Fruit fly (Drosophila melanogaster) whole organism, embryonic: Measurements from ENCODE around the gene TotX.

Experiments used
- B-H2 ChIP-seq: fragments of 200-800 bp; sonication (Bioruptor generic); optimal IDR thresholded peaks from 2 replicates; lab custom pipeline; 2018; ENCODE audit warnings: missing biosample characterization, mild to moderate bottlenecking, missing genetic modification characterization
- CG11723 ChIP-seq: fragments of 200-800 bp; sonication (Bioruptor generic); optimal IDR thresholded peaks from 2 replicates; lab custom pipeline; 2017; ENCODE audit warnings: missing biosample characterization, mild to moderate bottlenecking, missing genetic modification characterization
- CG14710 ChIP-seq: fragments of 200-800 bp; sonication (Bioruptor generic); optimal IDR thresholded peaks from 3 replicates; lab custom pipeline; 2019; ENCODE audit warnings: missing biosample characterization, mild to moderate bottlenecking, missing genetic modification characterization, moderate library complexity
- CG17612 ChIP-seq: fragments of 200-800 bp; sonication (Bioruptor generic); IDR thresholded peaks from 2 replicates; pipeline ENCODE4 v1.3.6; 2022; ENCODE audit warnings: missing biosample characterization, missing genetic modification characterization
- CG17912 ChIP-seq: fragments of 200-800 bp; sonication (Bioruptor generic); optimal IDR thresholded peaks from 2 replicates; lab custom pipeline; 2018; ENCODE audit warnings: missing biosample characterization, mild to moderate bottlenecking, missing genetic modification characterization
- CG2120 ChIP-seq: fragments of 200-800 bp; sonication (Bioruptor generic); optimal IDR thresholded peaks from 3 replicates; lab custom pipeline; 2016; ENCODE audit warnings: missing biosample characterization, missing genetic modification characterization
- CG2202 ChIP-seq: fragments of 200-800 bp; sonication (Bioruptor generic); optimal IDR thresholded peaks from 2 replicates; lab custom pipeline; 2018; ENCODE audit warnings: missing biosample characterization, mild to moderate bottlenecking, missing genetic modification characterization
- CG7839 ChIP-seq: fragments of 200-800 bp; sonication (Bioruptor generic); optimal IDR thresholded peaks from 3 replicates; lab custom pipeline; 2018; ENCODE audit warnings: missing biosample characterization, mild to moderate bottlenecking, missing genetic modification characterization, moderate library complexity
- CG7963 ChIP-seq: fragments of 200-800 bp; sonication (Bioruptor generic); IDR thresholded peaks from 3 replicates; pipeline ENCODE4 v1.3.6; 2022; ENCODE audit warnings: missing biosample characterization, missing genetic modification characterization; ENCODE audit not compliant: partially characterized antibody
- CG8290 ChIP-seq, 3 experiments: fragments of 200-800 bp; sonication (Bioruptor generic); optimal IDR thresholded peaks; 2 replicates each; lab custom pipeline; 2016 to 2019; ENCODE audit warnings: missing biosample characterization in 3 of 3, missing genetic modification characterization in 3 of 3, mild to moderate bottlenecking in 2 of 3, moderate library complexity in 1 of 3
- CHES-1-like ChIP-seq: fragments of 200-800 bp; sonication (Bioruptor generic); optimal IDR thresholded peaks from 2 replicates; lab custom pipeline; 2016; ENCODE audit warnings: missing biosample characterization, missing genetic modification characterization
- D ChIP-seq, 2 experiments: fragments of 200-800 bp in 1 of 2; fragments of >200 bp in 1 of 2; sonication (Bioruptor generic) in 1 of 2; optimal IDR thresholded peaks; 2 replicates in 1 of 2; 3 replicates in 1 of 2; lab custom pipeline; 2017; ENCODE audit warnings: mild to moderate bottlenecking in 1 of 2, missing biosample characterization in 1 of 2, missing genetic modification characterization in 1 of 2, missing genetic modification reagents in 1 of 2
- Dbx ChIP-seq: fragments of 200-800 bp; sonication (Bioruptor generic); IDR thresholded peaks from 3 replicates; pipeline ENCODE4 v1.3.6; 2022; ENCODE audit warnings: missing biosample characterization, missing genetic modification characterization
- Dip3 ChIP-seq: fragments of 200-800 bp; sonication (Bioruptor generic); optimal IDR thresholded peaks from 3 replicates; lab custom pipeline; 2016; ENCODE audit warnings: missing biosample characterization, missing genetic modification characterization
- Dp ChIP-seq: fragments of 200-800 bp; sonication (Bioruptor generic); optimal IDR thresholded peaks from 2 replicates; lab custom pipeline; 2018; ENCODE audit warnings: missing biosample characterization, mild to moderate bottlenecking, missing genetic modification characterization, moderate library complexity
- Eip74EF ChIP-seq, 2 experiments: fragments of 200-800 bp in 1 of 2; fragments of >200 bp in 1 of 2; sonication (Bioruptor generic) in 1 of 2; optimal IDR thresholded peaks; 2 replicates each; lab custom pipeline; 2017 to 2019; ENCODE audit warnings: missing biosample characterization in 2 of 2, missing genetic modification characterization in 2 of 2, mild to moderate bottlenecking in 1 of 2, moderate library complexity in 1 of 2
- Ets65A ChIP-seq: fragments of 200-800 bp; sonication (Bioruptor generic); peaks from one replicate; lab custom pipeline; 2016; ENCODE audit warnings: missing biosample characterization, missing genetic modification characterization
- Fer1 ChIP-seq: fragments of 200-800 bp; sonication (Bioruptor generic); optimal IDR thresholded peaks from 2 replicates; lab custom pipeline; 2017; ENCODE audit warnings: missing biosample characterization, mild to moderate bottlenecking, missing genetic modification characterization
- HmgD ChIP-seq: fragments of 200-800 bp; sonication (Bioruptor generic); optimal IDR thresholded peaks from 3 replicates; lab custom pipeline; 2016; ENCODE audit warnings: missing biosample characterization, missing genetic modification characterization
- Hr39 ChIP-seq: fragments of >200 bp; optimal IDR thresholded peaks from 2 replicates; lab custom pipeline; 2017
- Nf-YA ChIP-seq: fragments of 200-800 bp; sonication (Bioruptor generic); IDR thresholded peaks from 2 replicates; pipeline ENCODE4 v1.3.6; 2022; ENCODE audit warnings: missing biosample characterization, missing genetic modification characterization
- Pdp1 ChIP-seq, 2 experiments: fragments of 200-800 bp; sonication (Bioruptor generic); optimal IDR thresholded peaks; 3 replicates each; lab custom pipeline; 2016; ENCODE audit warnings: missing biosample characterization in 2 of 2, missing genetic modification characterization in 2 of 2, mild to moderate bottlenecking in 1 of 2, moderate library complexity in 1 of 2
- Rfx ChIP-seq: fragments of 200-800 bp; sonication (Bioruptor generic); IDR thresholded peaks from 2 replicates; pipeline ENCODE4 v1.3.6; 2022; ENCODE audit warnings: missing biosample characterization, missing genetic modification characterization
- Usf ChIP-seq: fragments of 200-800 bp; sonication (Bioruptor generic); optimal IDR thresholded peaks from 2 replicates; lab custom pipeline; 2017; ENCODE audit warnings: missing genotype, missing biosample characterization, missing genetic modification characterization
- Xbp1 ChIP-seq: fragments of 200-800 bp; sonication (Bioruptor generic); optimal IDR thresholded peaks from 3 replicates; lab custom pipeline; 2016; ENCODE audit warnings: missing biosample characterization, mild to moderate bottlenecking, missing genetic modification characterization
- Xrp1 ChIP-seq: fragments of 200-800 bp; sonication (Bioruptor generic); IDR thresholded peaks from 2 replicates; pipeline ENCODE4 v1.3.6; 2022; ENCODE audit warnings: missing biosample characterization, missing genetic modification characterization
- ash1 ChIP-seq: fragments of 200-800 bp; sonication (Bioruptor generic); optimal IDR thresholded peaks from 2 replicates; lab custom pipeline; 2018; ENCODE audit warnings: missing biosample characterization, mild to moderate bottlenecking, missing genetic modification characterization
- bcd ChIP-seq: fragments of 200-800 bp; sonication (Bioruptor generic); optimal IDR thresholded peaks from 2 replicates; lab custom pipeline; 2017; ENCODE audit warnings: missing biosample characterization, mild to moderate bottlenecking, missing genetic modification characterization
- chm ChIP-seq: fragments of 200-800 bp; sonication (Bioruptor generic); IDR thresholded peaks from 2 replicates; pipeline ENCODE4 v1.3.6; 2022; ENCODE audit warnings: missing biosample characterization, missing genetic modification characterization
- chn ChIP-seq: fragments of 200-800 bp; sonication (Bioruptor generic); optimal IDR thresholded peaks from 2 replicates; lab custom pipeline; 2016; ENCODE audit warnings: missing biosample characterization, missing genetic modification characterization
- fd64A ChIP-seq: fragments of 200-800 bp; sonication (Bioruptor generic); optimal IDR thresholded peaks from 3 replicates; lab custom pipeline; 2018; ENCODE audit warnings: missing biosample characterization, mild to moderate bottlenecking, missing genetic modification characterization
- hkb ChIP-seq, 2 experiments: fragments of 200-800 bp in 1 of 2; fragments of >200 bp in 1 of 2; sonication (Bioruptor generic) in 1 of 2; IDR thresholded peaks in 1 of 2; optimal IDR thresholded peaks in 1 of 2; 2 replicates each; pipeline versions ENCODE4 v1.3.6 to Lab custom; 2017 to 2022; ENCODE audit warnings: missing biosample characterization in 1 of 2, missing genetic modification characterization in 1 of 2
- inv ChIP-seq: fragments of 200-800 bp; sonication (Bioruptor generic); IDR thresholded peaks from 2 replicates; pipeline ENCODE4 v1.3.6; 2022; ENCODE audit warnings: missing biosample characterization, missing genetic modification characterization; ENCODE audit not compliant: partially characterized antibody
- kah ChIP-seq: fragments of 200-800 bp; sonication (Bioruptor generic); optimal IDR thresholded peaks from 2 replicates; lab custom pipeline; 2018; ENCODE audit warnings: missing biosample characterization, mild to moderate bottlenecking, missing genetic modification characterization
- kni ChIP-seq: fragments of 200-800 bp; sonication (Bioruptor generic); optimal IDR thresholded peaks from 3 replicates; lab custom pipeline; 2017; ENCODE audit warnings: mild to moderate bottlenecking, missing biosample characterization, missing genetic modification reagents, missing genetic modification characterization
- lab ChIP-seq: fragments of 200-800 bp; sonication (Bioruptor generic); optimal IDR thresholded peaks from 3 replicates; lab custom pipeline; 2017; ENCODE audit warnings: missing biosample characterization, missing genetic modification characterization, mild to moderate bottlenecking, moderate library complexity, missing genetic modification reagents
- mirr ChIP-seq: fragments of 200-800 bp; sonication (Bioruptor generic); optimal IDR thresholded peaks from 3 replicates; lab custom pipeline; 2018; ENCODE audit warnings: missing biosample characterization, mild to moderate bottlenecking, missing genetic modification characterization
- p53 ChIP-seq: fragments of 200-800 bp; sonication (Bioruptor generic); optimal IDR thresholded peaks from 2 replicates; lab custom pipeline; 2016; ENCODE audit warnings: missing biosample characterization, missing genetic modification characterization
- pros ChIP-seq: fragments of 200-800 bp; sonication (Bioruptor generic); optimal IDR thresholded peaks from 3 replicates; lab custom pipeline; 2019; ENCODE audit warnings: missing biosample characterization, mild to moderate bottlenecking, missing genetic modification characterization, moderate library complexity
- pzg ChIP-seq: fragments of 200-800 bp; sonication (Bioruptor generic); optimal IDR thresholded peaks from 3 replicates; lab custom pipeline; 2018; ENCODE audit warnings: missing biosample characterization, mild to moderate bottlenecking, missing genetic modification characterization, moderate library complexity
- ranshi ChIP-seq: fragments of 200-800 bp; sonication (Bioruptor generic); IDR thresholded peaks from 2 replicates; pipeline ENCODE4 v1.3.6; 2022; ENCODE audit warnings: missing biosample characterization, missing genetic modification characterization
- rib ChIP-seq: fragments of 200-800 bp; sonication (Bioruptor generic); IDR thresholded peaks from 2 replicates; pipeline ENCODE4 v1.3.6; 2022; ENCODE audit warnings: missing biosample characterization, missing genetic modification characterization
- scrt ChIP-seq: fragments of 200-800 bp; sonication (Bioruptor generic); optimal IDR thresholded peaks from 2 replicates; lab custom pipeline; 2018; ENCODE audit warnings: missing biosample characterization, mild to moderate bottlenecking, missing genetic modification characterization, moderate library complexity
- ssp ChIP-seq: fragments of 200-800 bp; sonication (Bioruptor generic); IDR thresholded peaks from 2 replicates; pipeline ENCODE4 v1.3.6; 2022; ENCODE audit warnings: missing biosample characterization, missing genetic modification characterization
- toy ChIP-seq: fragments of 200-800 bp; sonication (Bioruptor generic); IDR thresholded peaks from 2 replicates; pipeline ENCODE4 v1.3.6; 2022; ENCODE audit warnings: missing biosample characterization, missing genetic modification characterization
- wdn ChIP-seq: fragments of 200-800 bp; sonication (Bioruptor generic); IDR thresholded peaks from 2 replicates; pipeline ENCODE4 v1.3.6; 2022; ENCODE audit warnings: missing biosample characterization, missing genetic modification characterization
- wek ChIP-seq: fragments of 200-800 bp; sonication (Bioruptor generic); optimal IDR thresholded peaks from 3 replicates; lab custom pipeline; 2018; ENCODE audit warnings: missing biosample characterization, mild to moderate bottlenecking, missing genetic modification characterization, moderate library complexity
- zf30C ChIP-seq: fragments of 200-800 bp; sonication (Bioruptor generic); optimal IDR thresholded peaks from 3 replicates; lab custom pipeline; 2018; ENCODE audit warnings: missing biosample characterization, mild to moderate bottlenecking, missing genetic modification characterization
- zfh2 ChIP-seq: fragments of 200-800 bp; sonication (Bioruptor generic); optimal IDR thresholded peaks from 2 replicates; lab custom pipeline; 2016; ENCODE audit warnings: missing biosample characterization, missing genetic modification characterization

The TotX gene

DNA sequence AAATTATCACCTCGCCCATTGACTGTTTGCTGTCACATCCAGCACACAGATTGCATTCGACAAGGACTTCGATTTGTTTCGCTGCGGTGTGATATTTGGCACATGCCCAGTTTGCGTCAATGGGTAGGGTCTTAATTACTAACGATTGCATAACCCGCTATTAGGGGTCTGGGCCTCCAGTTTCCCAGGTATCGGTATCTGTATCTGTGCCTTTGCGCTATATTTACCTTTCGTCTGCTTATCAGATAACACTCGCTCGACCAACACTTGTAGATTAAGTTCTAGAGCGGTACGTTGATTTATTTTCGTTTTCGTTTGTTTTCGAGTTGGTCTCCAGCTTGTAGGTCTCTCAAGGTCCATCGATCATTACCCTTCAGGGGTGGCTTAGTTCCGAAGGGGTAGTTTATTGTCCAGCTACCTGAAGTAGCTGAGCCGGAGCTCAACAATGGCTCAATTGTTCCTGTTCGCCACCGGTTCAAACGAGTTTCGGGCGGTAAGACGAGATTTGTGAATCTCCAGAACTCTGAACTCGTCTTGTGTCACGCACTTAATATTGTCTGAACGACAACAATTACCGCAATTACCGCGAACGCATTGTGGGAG is 46.1 kb upstream of the TotX start (continued):
- TF ChIP-seq Rfx = no peak
- no peak for TF ChIP-seq ranshi (GFP tag; lab: Robert Waterston, UW)
- no peak for TF ChIP-seq kah (GFP tag; lab: Kevin White, UChicago)
- TF ChIP-seq wek (GFP tag; lab: Kevin White, UChicago) = no peak
- no peak for TF ChIP-seq CG11723 (GFP tag; lab: Kevin White, UChicago)
- peak; percentile 71 for TF ChIP-seq pros (GFP tag; lab: Kevin White, UChicago)
- no peak for TF ChIP-seq scrt (GFP tag; lab: Kevin White, UChicago)
- peak; percentile 80 for TF ChIP-seq D (optimal IDR thresholded peaks at IDR 0.05; lab: Kevin White, UChicago)
- TF ChIP-seq D (GFP tag; optimal IDR thresholded peaks at IDR 0.05; lab: Kevin White, UChicago) = no peak
- no peak for TF ChIP-seq hkb (optimal IDR thresholded peaks at IDR 0.05; lab: Kevin White, UChicago)
- TF ChIP-seq hkb (GFP tag; IDR thresholded peaks at IDR 0.05; lab: Robert Waterston, UW) = no peak
- TF ChIP-seq CG17612 = no peak
- no peak for TF ChIP-seq CG14710 (tag; lab: Kevin White, UChicago)
- TF ChIP-seq inv (GFP tag; lab: Robert Waterston, UW) = no peak
- TF ChIP-seq CG17912 = no peak
- peak; percentile 2 for TF ChIP-seq lab (GFP tag; lab: Kevin White, UChicago)
- TF ChIP-seq Usf (GFP tag; lab: Kevin White, UChicago) = no peak
- no peak for TF ChIP-seq CHES-1-like (GFP tag; lab: Kevin White, UChicago)
- no peak for TF ChIP-seq Nf-YA (GFP tag; lab: Robert Waterston, UW)
- TF ChIP-seq pzg = no peak
- no peak for TF ChIP-seq ssp (GFP tag; lab: Robert Waterston, UW)
- no peak for TF ChIP-seq zfh2 (GFP tag; lab: Kevin White, UChicago)
- TF ChIP-seq HmgD (GFP tag; lab: Kevin White, UChicago) = no peak
- 0 out of 2 replicates have a peak, but pooled peaks have one; percentile 13 for TF ChIP-seq chm (GFP tag; lab: Robert Waterston, UW)
- no peak for TF ChIP-seq Xrp1
- no peak for TF ChIP-seq chn (GFP tag; lab: Kevin White, UChicago)
- TF ChIP-seq wdn (GFP tag; lab: Robert Waterston, UW) = 0 out of 2 replicates have a peak, but pooled peaks have one; percentile 11
- no peak for TF ChIP-seq toy (GFP tag; lab: Robert Waterston, UW)
- TF ChIP-seq Hr39 (lab: Kevin White, UChicago) = no peak
- no peak for TF ChIP-seq CG2202 (tag; lab: Kevin White, UChicago)
- TF ChIP-seq CG7963 (GFP tag; lab: Robert Waterston, UW) = no peak
- TF ChIP-seq ash1 (GFP tag; lab: Kevin White, UChicago) = no peak
- TF ChIP-seq Dbx (GFP tag; lab: Robert Waterston, UW) = no peak
- TF ChIP-seq Pdp1 (GFP tag; optimal IDR thresholded peaks at IDR 0.05; lab: Kevin White, UChicago) = peak in 1 of 2 experiments; percentile 95
- no peak for TF ChIP-seq p53 (GFP tag; lab: Kevin White, UChicago)
- peak; percentile 27 for TF ChIP-seq kni
- no peak for TF ChIP-seq Xbp1 (GFP tag; lab: Kevin White, UChicago)
- TF ChIP-seq rib (GFP tag; lab: Robert Waterston, UW) = no peak
- TF ChIP-seq Dp (GFP tag; lab: Kevin White, UChicago) = no peak
- TF ChIP-seq B-H2 (GFP tag; lab: Kevin White, UChicago) = no peak
- TF ChIP-seq CG7839 (tag; lab: Kevin White, UChicago) = no peak
- TF ChIP-seq CG8290 (GFP tag; optimal IDR thresholded peaks at IDR 0.05; lab: Kevin White, UChicago) = no peak
- no peak for TF ChIP-seq CG8290 (tag; optimal IDR thresholded peaks at IDR 0.05; lab: Kevin White, UChicago)
- TF ChIP-seq bcd (GFP tag; lab: Kevin White, UChicago) = no peak
- TF ChIP-seq zf30C = no peak
- TF ChIP-seq Ets65A (GFP tag; lab: Kevin White, UChicago) = no peak
- TF ChIP-seq fd64A (GFP tag; lab: Kevin White, UChicago) = no peak
- TF ChIP-seq Dip3 (GFP tag; lab: Kevin White, UChicago) = no peak
- TF ChIP-seq CG2120 = no peak
- TF ChIP-seq mirr (GFP tag; lab: Kevin White, UChicago) = no peak
- no peak for TF ChIP-seq Fer1 (GFP tag; lab: Kevin White, UChicago)
- TF ChIP-seq Eip74EF (GFP tag; optimal IDR thresholded peaks at IDR 0.05; lab: Kevin White, UChicago) = no peak
